Fruit fly (Drosophila melanogaster) Kc167 (cell line): ENCODE data around the gene Usp30.

Source experiments
- Myc ChIP-seq: fragments of >200 bp; optimal IDR thresholded peaks from 2 replicates; lab custom pipeline; 2017; ENCODE audit warnings: missing external identifiers
- Sin3A ChIP-seq: fragments of >200 bp; optimal IDR thresholded peaks from 2 replicates; lab custom pipeline; 2018; ENCODE audit warnings: missing external identifiers
- h ChIP-seq: fragments of >200 bp; optimal IDR thresholded peaks from 3 replicates; lab custom pipeline; 2018; ENCODE audit warnings: missing external identifiers
- insv ChIP-seq: fragments of >200 bp; optimal IDR thresholded peaks from 3 replicates; lab custom pipeline; 2018; ENCODE audit warnings: missing external identifiers
- psq ChIP-seq: fragments of >200 bp; optimal IDR thresholded peaks from 2 replicates; lab custom pipeline; 2017; ENCODE audit warnings: missing external identifiers
- ttk ChIP-seq: sonication (Bioruptor generic); optimal IDR thresholded peaks from 2 replicates; lab custom pipeline; 2017; ENCODE audit warnings: missing external identifiers

The Usp30 gene

DNA sequence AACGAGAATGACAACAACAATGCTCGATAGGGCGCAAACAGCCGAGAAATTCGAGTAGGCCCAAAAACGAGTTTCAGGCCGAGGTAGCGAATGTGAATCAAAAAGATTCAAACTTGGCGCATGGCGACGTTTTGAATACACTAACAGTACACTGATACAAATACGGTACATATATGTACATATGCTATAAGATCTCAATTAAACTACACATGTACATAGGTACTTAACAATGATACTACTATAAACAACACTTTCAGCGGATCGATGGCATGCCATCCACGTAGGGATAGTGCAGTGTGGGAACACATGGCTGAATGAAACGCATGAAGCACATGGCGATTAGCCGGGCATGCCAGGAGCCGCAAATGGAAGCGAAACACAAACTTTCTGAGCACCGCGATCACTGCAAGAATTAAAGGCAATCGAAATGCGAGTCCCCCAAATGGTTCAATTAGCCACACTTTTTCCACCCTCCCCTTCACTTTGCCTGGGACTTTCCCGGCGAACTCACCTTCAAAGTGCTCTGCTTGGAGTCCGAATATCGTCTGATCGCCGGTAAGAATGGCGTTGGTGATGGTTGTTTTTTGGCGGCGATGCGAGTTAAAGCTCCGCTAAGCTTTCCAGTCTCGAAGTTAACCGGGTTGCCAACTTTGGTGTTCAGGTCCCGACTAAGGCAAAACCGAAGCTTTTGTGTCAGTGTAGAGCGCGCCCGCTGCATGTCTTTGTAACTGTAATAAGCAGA lies 36.3 kb upstream of the Usp30 start:
- TF ChIP-seq Sin3A (no peak), ttk (lab: Kevin White, UChicago) (no peak), insv (no peak), h (lab: Kevin White, UChicago) (no peak), Myc (lab: Kevin White, UChicago) (no peak), psq (lab: Kevin White, UChicago) (no peak)

DNA sequence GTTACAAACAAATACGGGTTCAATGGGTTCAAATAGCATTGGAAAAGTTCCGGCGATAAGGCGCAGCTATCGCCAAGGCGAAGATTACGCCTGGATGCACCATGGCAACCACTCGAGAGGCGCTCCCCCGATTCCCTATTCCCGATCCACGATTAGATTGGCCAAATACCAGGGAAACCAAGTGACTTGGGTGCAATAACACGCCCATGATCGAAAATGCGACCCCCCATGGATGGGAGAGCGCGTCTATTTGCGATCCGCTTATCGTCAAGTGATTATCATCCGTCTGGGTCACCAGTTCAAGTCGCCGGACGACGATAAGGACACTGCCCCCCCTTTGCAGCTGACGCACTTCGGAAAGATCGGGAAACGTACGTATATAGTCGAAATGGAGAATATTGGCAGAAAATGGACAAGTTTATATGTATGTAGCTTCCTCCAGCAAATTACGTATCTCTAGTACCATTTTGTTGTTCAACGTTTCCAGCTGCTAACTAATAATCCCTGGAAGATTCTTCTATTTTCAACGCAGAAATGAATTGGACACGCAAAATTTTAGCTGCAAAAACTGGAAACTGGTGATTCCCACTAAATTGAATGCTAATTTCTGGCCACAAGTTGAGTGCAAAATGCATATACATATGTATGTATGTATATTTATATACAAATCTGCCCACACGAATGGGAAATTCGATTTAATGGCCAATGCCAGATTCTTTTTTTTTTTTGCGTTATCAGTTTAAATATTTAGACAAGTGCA lies 35.6 kb upstream of the Usp30 start:
- TF ChIP-seq Sin3A (no peak), ttk (lab: Kevin White, UChicago) (no peak), Myc (lab: Kevin White, UChicago) (no peak), psq (lab: Kevin White, UChicago) (no peak), insv (no peak), h (lab: Kevin White, UChicago) (no peak)

DNA sequence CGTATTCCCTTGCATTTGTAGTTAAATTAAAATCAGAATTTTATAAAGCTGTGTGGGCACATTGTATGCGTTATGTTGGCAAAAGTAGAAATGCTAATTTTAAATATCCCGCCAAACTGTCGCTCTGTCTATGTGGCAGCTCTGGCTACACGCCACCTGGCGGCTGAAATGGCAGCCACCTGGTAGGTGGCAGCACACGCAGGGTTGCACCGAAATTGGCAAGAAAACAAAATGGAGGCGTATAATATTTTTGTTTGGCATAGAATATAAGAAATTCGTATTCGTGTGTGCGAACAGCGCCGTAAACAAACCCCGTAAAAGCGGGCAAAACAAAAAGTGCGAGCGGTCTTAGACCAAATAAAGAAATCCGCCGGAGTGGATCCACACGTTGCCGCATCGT lies 28.3 kb upstream of the Usp30 start, which contains the start of gene CG12236:
CG12236 (plus strand) TSS at position 220 of the 400 bp plus-strand sequence.
- TF ChIP-seq ttk (lab: Kevin White, UChicago) = no peak
- no peak for TF ChIP-seq Sin3A
- TF ChIP-seq insv = no peak
- TF ChIP-seq psq (lab: Kevin White, UChicago) = no peak
- TF ChIP-seq Myc (lab: Kevin White, UChicago) = no peak
- no peak for TF ChIP-seq h (lab: Kevin White, UChicago)

DNA sequence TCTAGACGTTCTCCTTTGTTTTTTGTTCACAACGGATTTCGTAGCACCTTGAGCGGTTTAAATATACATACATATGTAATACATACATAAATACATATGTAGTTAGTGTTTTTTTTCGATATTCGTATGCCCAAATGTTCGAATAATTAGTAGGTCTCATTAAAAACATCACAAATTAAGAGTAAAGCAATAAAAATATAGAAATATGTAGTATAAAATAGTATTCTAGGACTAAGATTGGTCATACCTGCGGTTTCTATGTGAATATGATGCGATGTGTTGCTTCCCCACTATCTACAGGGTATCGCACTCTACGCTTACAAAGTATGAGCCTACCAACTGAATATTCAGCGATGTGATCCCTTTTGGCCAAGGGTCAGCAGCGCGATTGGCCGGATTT lies 25.9 kb upstream of the Usp30 start, which contains the start of gene CG4020:
CG4020 (plus strand) TSS at position 301 of the 400 bp plus-strand sequence.
- TF ChIP-seq ttk (lab: Kevin White, UChicago) (no peak), Myc (lab: Kevin White, UChicago) (no peak), psq (lab: Kevin White, UChicago) (no peak), Sin3A (no peak), h (lab: Kevin White, UChicago) (no peak), insv (no peak)

DNA sequence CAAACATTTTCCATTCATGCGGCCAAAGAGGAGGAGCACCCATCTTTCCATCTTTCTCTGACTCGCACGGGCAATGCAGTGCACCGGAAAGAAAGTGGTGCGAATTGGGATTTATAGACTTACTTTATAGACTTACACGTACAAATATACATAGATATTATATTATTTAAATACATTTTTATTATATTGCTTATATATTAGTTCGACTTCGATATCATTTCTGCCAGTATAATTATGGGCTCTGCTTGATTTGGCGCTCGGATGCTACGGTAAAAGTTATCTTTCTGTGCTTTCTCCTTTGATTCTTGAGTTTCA lies 25.5 kb upstream of the Usp30 start:
- no peak for TF ChIP-seq h (lab: Kevin White, UChicago)
- TF ChIP-seq Sin3A = no peak
- TF ChIP-seq Myc (lab: Kevin White, UChicago) = no peak
- no peak for TF ChIP-seq ttk (lab: Kevin White, UChicago)
- TF ChIP-seq psq (lab: Kevin White, UChicago) = no peak
- no peak for TF ChIP-seq insv

DNA sequence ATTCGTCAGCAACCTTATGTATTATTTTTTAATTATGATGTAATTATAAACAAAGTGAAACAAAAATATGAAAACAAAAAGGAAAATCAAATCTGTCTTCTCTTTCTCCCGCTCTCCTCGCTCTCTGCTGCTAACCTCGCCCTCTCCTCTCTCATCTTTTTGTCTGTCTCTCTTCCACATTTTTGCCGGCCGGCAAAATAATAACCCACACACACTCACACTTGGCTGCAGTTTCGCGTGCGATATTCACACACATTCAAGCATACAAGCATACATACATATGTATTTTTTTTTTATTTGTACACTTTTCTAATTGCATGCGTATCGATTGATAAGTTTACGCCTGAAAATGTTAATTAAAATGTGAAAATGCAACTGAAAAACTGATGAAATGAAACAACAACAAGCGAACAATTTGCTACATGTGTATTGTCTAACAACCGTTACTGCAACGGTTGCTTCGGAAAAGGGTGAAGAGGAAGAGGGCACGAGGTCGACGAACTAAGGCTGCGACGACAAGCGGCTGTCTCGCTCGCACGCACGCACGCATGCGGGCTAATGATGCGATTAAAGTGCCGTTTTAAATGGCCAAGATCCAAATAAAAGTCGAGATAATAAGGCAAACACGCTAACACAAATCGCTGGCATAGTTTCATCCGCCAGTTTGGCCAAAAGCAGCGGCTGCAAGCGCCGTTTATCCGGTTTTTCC lies 24.9 kb upstream of the Usp30 start:
- TF ChIP-seq Sin3A (no peak), Myc (lab: Kevin White, UChicago) (no peak), psq (lab: Kevin White, UChicago) (no peak), insv (no peak), ttk (lab: Kevin White, UChicago) (no peak), h (lab: Kevin White, UChicago) (no peak)

DNA sequence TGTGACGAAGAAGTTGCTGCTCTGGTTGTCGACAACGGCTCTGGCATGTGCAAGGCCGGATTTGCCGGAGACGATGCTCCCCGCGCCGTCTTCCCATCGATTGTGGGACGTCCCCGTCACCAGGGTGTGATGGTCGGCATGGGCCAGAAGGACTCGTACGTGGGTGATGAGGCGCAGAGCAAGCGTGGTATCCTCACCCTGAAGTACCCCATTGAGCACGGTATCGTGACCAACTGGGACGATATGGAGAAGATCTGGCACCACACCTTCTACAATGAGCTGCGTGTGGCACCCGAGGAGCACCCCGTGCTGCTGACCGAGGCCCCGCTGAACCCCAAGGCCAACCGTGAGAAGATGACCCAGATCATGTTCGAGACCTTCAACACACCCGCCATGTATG lies 23.1 kb upstream of the Usp30 start:
- TF ChIP-seq ttk (lab: Kevin White, UChicago) = peak; percentile 94
- no peak for TF ChIP-seq Sin3A

DNA sequence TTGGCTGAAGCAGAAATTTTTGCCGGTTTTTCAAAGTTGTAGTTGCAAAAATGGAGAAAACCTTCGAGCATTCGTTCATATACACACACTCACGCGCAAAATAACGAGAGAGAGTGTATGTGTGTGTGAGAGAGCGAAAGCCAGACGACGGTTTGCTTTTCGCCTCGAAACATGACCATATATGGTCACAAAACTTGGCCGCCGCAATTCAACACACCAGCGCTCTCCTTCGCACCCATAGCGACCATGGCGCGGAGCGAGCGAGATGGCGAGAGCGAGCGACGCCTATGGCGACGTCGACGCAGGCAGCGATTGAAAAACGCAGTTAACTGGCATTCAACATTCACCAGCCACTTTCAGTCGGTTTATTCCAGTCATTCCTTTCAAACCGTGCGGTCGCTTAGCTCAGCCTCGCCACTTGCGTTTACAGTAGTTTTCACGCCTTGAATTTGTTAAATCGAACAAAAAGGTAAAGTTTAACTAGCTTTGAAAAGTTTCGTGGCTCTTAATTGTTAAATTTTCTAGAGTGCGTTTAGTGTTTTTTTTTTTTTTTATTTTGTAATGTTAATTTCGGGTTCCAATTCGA lies 22.1 kb upstream of the Usp30 start:
- TF ChIP-seq Myc (lab: Kevin White, UChicago) (no peak), ttk (lab: Kevin White, UChicago) (no peak), psq (lab: Kevin White, UChicago) (no peak), insv (no peak), h (lab: Kevin White, UChicago) (no peak), Sin3A (no peak)

DNA sequence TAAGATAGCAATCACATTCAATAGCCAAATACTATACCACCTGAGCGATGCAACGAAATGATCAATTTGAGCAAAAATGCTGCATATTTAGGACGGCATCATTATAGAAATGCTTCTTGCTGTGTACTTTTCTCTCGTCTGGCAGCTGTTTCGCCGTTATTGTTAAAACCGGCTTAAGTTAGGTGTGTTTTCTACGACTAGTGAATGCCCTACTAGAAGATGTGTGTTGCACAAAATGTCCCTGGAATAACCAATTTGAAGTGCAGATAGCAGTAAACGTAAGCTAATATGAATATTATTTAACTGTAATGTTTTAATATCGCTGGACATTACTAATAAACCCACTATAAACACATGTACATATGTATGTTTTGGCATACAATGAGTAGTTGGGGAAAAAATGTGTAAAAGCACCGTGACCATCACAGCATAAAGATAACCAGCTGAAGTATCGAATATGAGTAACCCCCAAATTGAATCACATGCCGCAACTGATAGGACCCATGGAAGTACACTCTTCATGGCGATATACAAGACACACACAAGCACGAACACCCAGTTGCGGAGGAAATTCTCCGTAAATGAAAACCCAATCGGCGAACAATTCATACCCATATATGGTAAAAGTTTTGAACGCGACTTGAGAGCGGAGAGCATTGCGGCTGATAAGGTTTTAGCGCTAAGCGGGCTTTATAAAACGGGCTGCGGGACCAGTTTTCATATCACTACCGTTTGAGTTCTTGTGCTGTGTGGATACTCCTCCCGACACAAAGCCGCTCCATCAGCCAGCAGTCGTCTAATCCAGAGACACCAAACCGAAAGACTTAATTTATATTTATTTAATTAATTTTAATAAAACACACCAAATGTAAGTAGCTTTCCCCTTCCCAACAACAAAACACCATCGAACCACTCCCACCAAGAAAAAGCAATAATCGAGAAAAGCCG lies 20.8 kb upstream of the Usp30 start, which contains the start of gene Act5C:
Act5C (plus strand) TSS at position 716 of the 948 bp plus-strand sequence.
- no peak for TF ChIP-seq Sin3A
- TF ChIP-seq h (lab: Kevin White, UChicago) = no peak
- TF ChIP-seq psq (lab: Kevin White, UChicago) = no peak
- TF ChIP-seq Myc (lab: Kevin White, UChicago) = no peak
- TF ChIP-seq ttk (lab: Kevin White, UChicago) = no peak
- TF ChIP-seq insv = no peak

DNA sequence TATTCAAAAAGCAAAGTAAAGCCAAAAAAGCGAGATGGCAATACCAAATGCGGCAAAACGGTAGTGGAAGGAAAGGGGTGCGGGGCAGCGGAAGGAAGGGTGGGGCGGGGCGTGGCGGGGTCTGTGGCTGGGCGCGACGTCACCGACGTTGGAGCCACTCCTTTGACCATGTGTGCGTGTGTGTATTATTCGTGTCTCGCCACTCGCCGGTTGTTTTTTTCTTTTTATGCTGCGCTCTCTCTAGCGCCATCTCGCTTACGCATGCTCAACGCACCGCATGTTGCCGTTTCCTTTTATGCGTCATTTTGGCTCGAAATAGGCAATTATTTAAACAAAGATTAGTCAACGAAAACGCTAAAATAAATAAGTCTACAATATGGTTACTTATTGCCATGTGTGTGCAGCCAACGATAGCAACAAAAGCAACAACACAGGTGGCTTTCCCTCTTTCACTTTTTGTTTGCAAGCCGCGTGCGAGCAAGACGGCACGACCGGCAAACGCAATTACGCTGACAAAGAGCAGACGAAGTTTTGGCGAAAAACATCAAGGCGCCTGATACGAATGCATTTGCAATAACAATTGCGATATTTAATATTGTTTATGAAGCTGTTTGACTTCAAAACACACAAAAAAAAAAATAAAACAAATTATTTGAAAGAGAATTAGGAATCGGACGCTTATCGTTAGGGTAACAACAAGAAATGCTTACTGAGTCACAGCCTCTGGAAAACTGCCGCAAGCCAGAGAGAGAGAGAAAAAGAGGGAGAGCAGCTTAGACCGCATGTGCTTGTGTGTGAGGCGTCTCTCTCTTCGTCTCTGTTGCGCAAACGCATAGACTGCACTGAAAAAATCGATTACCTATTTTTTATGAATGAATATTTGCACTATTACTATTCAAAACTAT lies 19.9 kb upstream of the Usp30 start:
- TF ChIP-seq psq (lab: Kevin White, UChicago) = no peak
- no peak for TF ChIP-seq insv
- no peak for TF ChIP-seq Myc (lab: Kevin White, UChicago)
- no peak for TF ChIP-seq ttk (lab: Kevin White, UChicago)
- TF ChIP-seq h (lab: Kevin White, UChicago) = no peak
- no peak for TF ChIP-seq Sin3A
